Fruit fly (Drosophila melanogaster): ENCODE data around the gene HGTX.

dm6 chr3L:14611406-14612335 is 12.3 kb upstream of the HGTX start:
- no peak for TF ChIP-seq CG2120 (GFP tag; optimal IDR thresholded peaks at IDR 0.05)
- no peak for TF ChIP-seq CG18011 (GFP tag; optimal IDR thresholded peaks at IDR 0.05)
- no peak for TF ChIP-seq CG17612 (GFP tag; IDR thresholded peaks at IDR 0.05)
